Worm (Caenorhabditis elegans) whole organism, L2 larva: Measurements from ENCODE around the gene B0454.26.

ENCODE experiments used
- R02D3.7 ChIP-seq: fragments of 150-350 bp; optimal IDR thresholded peaks from 2 replicates; lab custom pipeline; 2014; ENCODE audit warnings: missing biosample characterization, missing genetic modification characterization
- ama-1 ChIP-seq: fragments of 150-350 bp; optimal IDR thresholded peaks from 2 replicates; lab custom pipeline; 2018; ENCODE audit warnings: inconsistent platforms
- ceh-16 ChIP-seq: fragments of 150-350 bp; optimal IDR thresholded peaks from 2 replicates; lab custom pipeline; 2014; ENCODE audit warnings: missing biosample characterization, missing genetic modification characterization
- ceh-82 ChIP-seq: fragments of 150-350 bp; optimal IDR thresholded peaks from 2 replicates; lab custom pipeline; 2014; ENCODE audit warnings: missing biosample characterization, missing genetic modification characterization
- crh-2 ChIP-seq: sonication (generic microtip); optimal IDR thresholded peaks from 2 replicates; lab custom pipeline; 2017; ENCODE audit warnings: missing biosample characterization, missing genetic modification characterization
- elt-1 ChIP-seq: fragments of 150-350 bp; optimal IDR thresholded peaks from 2 replicates; lab custom pipeline; 2014; ENCODE audit warnings: missing biosample characterization, missing genetic modification characterization
- lsy-2 ChIP-seq, 2 experiments: fragments of 150-350 bp in 1 of 2; sonication (generic microtip) in 1 of 2; optimal IDR thresholded peaks; 2 replicates each; lab custom pipeline; 2014 to 2017; ENCODE audit warnings: missing biosample characterization in 2 of 2, missing genetic modification characterization in 2 of 2
- nhr-12 ChIP-seq: fragments of 150-350 bp; optimal IDR thresholded peaks from 2 replicates; lab custom pipeline; 2014; ENCODE audit warnings: missing biosample characterization, missing genetic modification characterization
- nhr-77 ChIP-seq: fragments of 150-350 bp; optimal IDR thresholded peaks from 2 replicates; lab custom pipeline; 2014; ENCODE audit warnings: missing biosample characterization, missing genetic modification characterization
- skn-1 ChIP-seq: sonication (generic microtip); optimal IDR thresholded peaks from 2 replicates; lab custom pipeline; 2017; ENCODE audit warnings: missing biosample characterization, missing genetic modification characterization
- snpc-4 ChIP-seq: fragments of 150-350 bp; optimal IDR thresholded peaks from 2 replicates; lab custom pipeline; 2014; ENCODE audit warnings: missing biosample characterization, missing genetic modification characterization
- unc-39 ChIP-seq: fragments of 150-350 bp; optimal IDR thresholded peaks from 2 replicates; lab custom pipeline; 2014; ENCODE audit warnings: missing biosample characterization, missing genetic modification characterization
- zag-1 ChIP-seq: fragments of 150-350 bp; optimal IDR thresholded peaks from 2 replicates; lab custom pipeline; 2014; ENCODE audit warnings: missing biosample characterization, missing genetic modification characterization
- ztf-4 ChIP-seq: fragments of 150-350 bp; optimal IDR thresholded peaks from 2 replicates; lab custom pipeline; 2014; ENCODE audit warnings: missing biosample characterization, missing genetic modification characterization

DNA sequence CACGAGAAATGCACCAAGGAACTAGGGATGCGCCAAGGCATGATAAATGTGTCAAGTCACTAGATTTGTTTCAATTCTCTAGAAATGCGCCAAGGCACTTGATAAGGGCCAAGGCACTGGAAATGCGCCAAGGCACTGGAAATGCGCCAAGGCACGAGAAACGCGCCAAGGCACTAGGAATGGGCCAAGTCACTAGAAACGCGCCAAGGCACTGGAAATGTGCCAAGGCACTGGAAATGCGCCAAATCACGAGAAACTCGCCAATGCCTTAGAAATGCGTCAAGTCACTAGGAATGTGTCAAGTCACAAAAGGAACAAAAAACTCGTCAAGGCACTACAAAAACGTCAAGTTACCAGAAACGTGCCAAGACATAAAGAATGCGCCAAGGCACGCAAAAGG lies 2.0 kb downstream of the B0454.26 start:
- no peak for TF ChIP-seq ztf-4 (tag; lab: Kevin White, UChicago)
- TF ChIP-seq ceh-16 (tag; lab: Kevin White, UChicago) = no peak
- no peak for TF ChIP-seq nhr-12 (tag; lab: Kevin White, UChicago)
- TF ChIP-seq ceh-82 (tag; lab: Kevin White, UChicago) = no peak
- TF ChIP-seq ama-1 (lab: Kevin White, UChicago) = no peak
- TF ChIP-seq unc-39 (tag; lab: Kevin White, UChicago) = no peak
- TF ChIP-seq zag-1 (tag; lab: Kevin White, UChicago) = no peak
- no peak for TF ChIP-seq R02D3.7
- TF ChIP-seq elt-1 (tag; lab: Kevin White, UChicago) = no peak
- no peak for TF ChIP-seq skn-1
- TF ChIP-seq nhr-77 (tag; lab: Kevin White, UChicago) = no peak
- TF ChIP-seq crh-2 = no peak
- no peak for TF ChIP-seq lsy-2 (tag; optimal IDR thresholded peaks at IDR 0.05; lab: Kevin White, UChicago)
- TF ChIP-seq snpc-4 (tag; lab: Kevin White, UChicago) = no peak
